Worm (Caenorhabditis elegans) whole organism, L3 larva: ENCODE data around the gene C04F6.9.

Source experiments
- egl-27 ChIP-seq: sonication (generic microtip); optimal IDR thresholded peaks from 4 replicates; lab custom pipeline; 2017; ENCODE audit warnings: missing biosample characterization, missing genetic modification reagents, missing genetic modification characterization
- elt-3 ChIP-seq, 3 experiments: fragments of 150-350 bp in 1 of 3; sonication (generic microtip) in 2 of 3; optimal IDR thresholded peaks; 2 replicates in 2 of 3; 4 replicates in 1 of 3; lab custom pipeline; 2014 to 2017; ENCODE audit warnings: missing biosample characterization in 3 of 3, missing genetic modification characterization in 3 of 3
- fkh-10 ChIP-seq: sonication (generic microtip); optimal IDR thresholded peaks from 2 replicates; lab custom pipeline; 2017; ENCODE audit warnings: missing biosample characterization, missing genetic modification reagents, missing genetic modification characterization
- mdl-1 ChIP-seq: fragments of 150-350 bp; optimal IDR thresholded peaks from 2 replicates; lab custom pipeline; 2014; ENCODE audit warnings: missing biosample characterization, missing genetic modification characterization
- nfya-1 ChIP-seq: sonication (generic microtip); optimal IDR thresholded peaks from 2 replicates; lab custom pipeline; 2017; ENCODE audit warnings: missing genetic modification characterization, mild to moderate bottlenecking, missing compliant biosample characterization, antibody characterized with exemption, moderate library complexity; ENCODE audit not compliant: insufficient read depth
- nhr-23 ChIP-seq: fragments of 150-350 bp; optimal IDR thresholded peaks from 2 replicates; lab custom pipeline; 2014; ENCODE audit warnings: missing biosample characterization, missing genetic modification reagents, missing genetic modification characterization
- nhr-28 ChIP-seq: fragments of 150-350 bp; optimal IDR thresholded peaks from 2 replicates; lab custom pipeline; 2014; ENCODE audit warnings: missing biosample characterization, missing genetic modification characterization
- nhr-76 ChIP-seq: fragments of 150-350 bp; sonication (generic microtip); optimal IDR thresholded peaks from 5 replicates; lab custom pipeline; 2014; ENCODE audit warnings: missing biosample characterization, missing genetic modification characterization
- snpc-4 ChIP-seq: fragments of 150-350 bp; optimal IDR thresholded peaks from 2 replicates; lab custom pipeline; 2014; ENCODE audit warnings: missing biosample characterization, missing genetic modification characterization
- ztf-4 ChIP-seq: fragments of 150-350 bp; optimal IDR thresholded peaks from 2 replicates; lab custom pipeline; 2014; ENCODE audit warnings: missing biosample characterization, missing genetic modification characterization

DNA sequence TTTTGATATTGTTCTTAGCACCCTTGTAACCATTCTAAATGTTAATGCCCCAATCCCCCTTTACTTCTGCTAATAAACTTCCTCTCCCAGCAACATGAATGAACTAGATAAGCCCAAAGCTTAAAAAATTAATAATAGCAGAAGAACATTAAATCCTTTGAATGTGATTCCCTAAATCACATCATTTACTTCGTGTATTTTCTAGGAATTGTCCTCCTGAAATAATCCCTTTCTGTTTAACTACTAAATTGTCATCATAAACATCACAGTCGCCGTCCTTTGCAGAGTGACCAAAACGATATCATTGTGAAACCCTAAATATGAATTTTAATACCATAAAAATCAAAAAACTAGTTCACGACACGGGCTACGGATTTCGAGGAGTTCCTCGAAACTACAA, 14.3 kb downstream of the C04F6.9 start:
- no peak for TF ChIP-seq nhr-76 (tag; lab: Kevin White, UChicago)
- TF ChIP-seq mdl-1 (tag; lab: Kevin White, UChicago): no peak
- TF ChIP-seq elt-3 (tag; optimal IDR thresholded peaks at IDR 0.05; lab: Kevin White, UChicago): no peak
- TF ChIP-seq nhr-28 (tag; lab: Kevin White, UChicago): no peak
- no peak for TF ChIP-seq nfya-1 (tag; lab: Kevin White, UChicago)
- no peak for TF ChIP-seq egl-27 (tag; lab: Kevin White, UChicago)
- no peak for TF ChIP-seq snpc-4
- TF ChIP-seq ztf-4: no peak
- TF ChIP-seq fkh-10 (GFP tag; lab: Kevin White, UChicago): no peak
- no peak for TF ChIP-seq nhr-23
